Worm (Caenorhabditis elegans): ENCODE results near the gene C15F1.1.

The C15F1.1 gene

ce11 chrII:7037659-7038342, 48.1 kb downstream of the C15F1.1 start, which contains the start of gene cin-4 (continued):
- 0 out of 2 replicates have a peak, but pooled peaks have one; percentile 16 for TF ChIP-seq pbrm-1 (GFP tag; IDR thresholded peaks at IDR 0.05)
- no peak for TF ChIP-seq hmg-20 (GFP tag; IDR thresholded peaks at IDR 0.05)
- peak; percentile 78 for TF ChIP-seq xnd-1 (tag; optimal IDR thresholded peaks at IDR 0.05)
- no peak for TF ChIP-seq sptf-2 (GFP tag; optimal IDR thresholded peaks at IDR 0.05)
- TF ChIP-seq ceh-100 (GFP tag; IDR thresholded peaks at IDR 0.05), result 0 out of 2 replicates have a peak, but pooled peaks have one; percentile 31
- TF ChIP-seq hmg-1.2 (GFP tag; IDR thresholded peaks at IDR 0.05), result peak; percentile 43; the same call in 1 of the 2 replicates
- peak; percentile 91 for TF ChIP-seq F33H1.4 (GFP tag; IDR thresholded peaks at IDR 0.05)
- peak; percentile 30 for TF ChIP-seq unc-130 (GFP tag; optimal IDR thresholded peaks at IDR 0.05)
- TF ChIP-seq bed-2 (GFP tag; IDR thresholded peaks at IDR 0.05), result no peak
- no peak for TF ChIP-seq ccch-3 (GFP tag; optimal IDR thresholded peaks at IDR 0.05)
- TF ChIP-seq snpc-3.4 (tag; optimal IDR thresholded peaks at IDR 0.05), result peak; percentile 74
- TF ChIP-seq ceh-91 (GFP tag; IDR thresholded peaks at IDR 0.05), result peak; percentile 92
- peak; percentile 91 for TF ChIP-seq efl-1 (GFP tag; optimal IDR thresholded peaks at IDR 0.05)

Data from whole organism, young adult.